Fruit fly (Drosophila melanogaster) whole organism, embryonic: ENCODE data around the gene shd.

Experiments
- Abd-B ChIP-seq: fragments of 200-800 bp; sonication (Bioruptor generic); optimal IDR thresholded peaks from 2 replicates; lab custom pipeline; 2018; ENCODE audit warnings: missing biosample characterization, mild to moderate bottlenecking, missing genetic modification characterization, moderate library complexity
- Atf-2 ChIP-seq: fragments of 200-800 bp; sonication (Bioruptor generic); optimal IDR thresholded peaks from 2 replicates; lab custom pipeline; 2016; ENCODE audit warnings: missing biosample characterization, missing genetic modification characterization
- Awh ChIP-seq: fragments of 200-800 bp; sonication (Bioruptor generic); IDR thresholded peaks from 2 replicates; pipeline ENCODE4, ENCODE4 v1.3.6; 2022; ENCODE audit warnings: missing biosample characterization, missing genetic modification characterization
- C15 ChIP-seq: fragments of 200-800 bp; sonication (Bioruptor generic); IDR thresholded peaks from 3 replicates; pipeline ENCODE4 v1.3.6; 2022; ENCODE audit warnings: missing biosample characterization, missing genetic modification characterization
- CG10274 ChIP-seq: fragments of 200-800 bp; sonication (Bioruptor generic); optimal IDR thresholded peaks from 3 replicates; lab custom pipeline; 2017; ENCODE audit warnings: missing biosample characterization, mild to moderate bottlenecking, missing genetic modification characterization
- CG13624 ChIP-seq: fragments of 200-800 bp; sonication (Bioruptor generic); optimal IDR thresholded peaks from 2 replicates; lab custom pipeline; 2016; ENCODE audit warnings: missing biosample characterization, missing genetic modification characterization
- CG13894 ChIP-seq: fragments of 200-800 bp; sonication (Bioruptor generic); optimal IDR thresholded peaks from 3 replicates; lab custom pipeline; 2018; ENCODE audit warnings: missing biosample characterization, mild to moderate bottlenecking, missing genetic modification characterization, moderate library complexity
- CG14710 ChIP-seq: fragments of 200-800 bp; sonication (Bioruptor generic); optimal IDR thresholded peaks from 3 replicates; lab custom pipeline; 2019; ENCODE audit warnings: missing biosample characterization, mild to moderate bottlenecking, missing genetic modification characterization, moderate library complexity
- CG15479 ChIP-seq: fragments of 200-800 bp; sonication (Bioruptor generic); optimal IDR thresholded peaks from 3 replicates; lab custom pipeline; 2019; ENCODE audit warnings: missing biosample characterization, mild to moderate bottlenecking, missing genetic modification characterization, moderate library complexity
- CG15601 ChIP-seq: fragments of 200-800 bp; sonication (Bioruptor generic); optimal IDR thresholded peaks from 3 replicates; lab custom pipeline; 2019; ENCODE audit warnings: missing biosample characterization, mild to moderate bottlenecking, missing genetic modification characterization, moderate library complexity
- CG17359 ChIP-seq: fragments of 200-800 bp; sonication (Bioruptor generic); optimal IDR thresholded peaks from 3 replicates; lab custom pipeline; 2018; ENCODE audit warnings: missing biosample characterization, mild to moderate bottlenecking, missing genetic modification characterization, moderate library complexity
- CG17829 ChIP-seq: fragments of 200-800 bp; optimal IDR thresholded peaks from 2 replicates; lab custom pipeline; 2019; ENCODE audit warnings: missing biosample characterization, mild to moderate bottlenecking, missing genetic modification characterization, moderate library complexity
- CG1792 ChIP-seq: fragments of 200-800 bp; sonication (Bioruptor generic); optimal IDR thresholded peaks from 2 replicates; lab custom pipeline; 2016; ENCODE audit warnings: missing biosample characterization, missing genetic modification characterization
- CG31388 ChIP-seq: fragments of 200-800 bp; sonication (Bioruptor generic); optimal IDR thresholded peaks from 2 replicates; lab custom pipeline; 2016; ENCODE audit warnings: missing biosample characterization, missing genetic modification characterization
- CG33557 ChIP-seq: fragments of 200-800 bp; sonication (Bioruptor generic); optimal IDR thresholded peaks from 2 replicates; lab custom pipeline; 2019; ENCODE audit warnings: missing biosample characterization, mild to moderate bottlenecking, missing genetic modification characterization, moderate library complexity
- CG4282 ChIP-seq: fragments of 200-800 bp; sonication (Bioruptor generic); optimal IDR thresholded peaks from 2 replicates; lab custom pipeline; 2016; ENCODE audit warnings: missing biosample characterization, missing genetic modification characterization
- CG6175 ChIP-seq: fragments of 200-800 bp; sonication (Bioruptor generic); IDR thresholded peaks from 3 replicates; pipeline ENCODE4 v1.3.6; 2022; ENCODE audit warnings: missing biosample characterization, missing genetic modification characterization
- CG6654 ChIP-seq: fragments of 200-800 bp; sonication (Bioruptor generic); optimal IDR thresholded peaks from 2 replicates; lab custom pipeline; 2017; ENCODE audit warnings: missing biosample characterization, mild to moderate bottlenecking, missing genetic modification characterization
- CG6683 ChIP-seq: fragments of 200-800 bp; sonication (Bioruptor generic); optimal IDR thresholded peaks from 2 replicates; lab custom pipeline; 2017; ENCODE audit warnings: missing biosample characterization, mild to moderate bottlenecking, missing genetic modification characterization, missing genetic modification reagents
- CG7556 ChIP-seq: fragments of 200-800 bp; sonication (Bioruptor generic); optimal IDR thresholded peaks from 2 replicates; lab custom pipeline; 2017; ENCODE audit warnings: missing biosample characterization, mild to moderate bottlenecking, missing genetic modification characterization
- CG7928 ChIP-seq: fragments of 200-800 bp; sonication (Bioruptor generic); optimal IDR thresholded peaks from 2 replicates; lab custom pipeline; 2017; ENCODE audit warnings: missing biosample characterization, mild to moderate bottlenecking, missing genetic modification characterization
- CG9797 ChIP-seq: fragments of 200-800 bp; sonication (Bioruptor generic); optimal IDR thresholded peaks from 3 replicates; lab custom pipeline; 2018; ENCODE audit warnings: missing biosample characterization, mild to moderate bottlenecking, missing genetic modification characterization
- Chrac-16 ChIP-seq: fragments of 200-800 bp; sonication (Bioruptor generic); optimal IDR thresholded peaks from 3 replicates; lab custom pipeline; 2016; ENCODE audit warnings: missing biosample characterization, missing genetic modification characterization
- H2.0 ChIP-seq: fragments of 200-800 bp; sonication (Bioruptor generic); IDR thresholded peaks from 2 replicates; pipeline ENCODE4 v1.3.6; 2022; ENCODE audit warnings: missing biosample characterization, missing genetic modification characterization
- HHEX ChIP-seq: fragments of 200-800 bp; sonication (Bioruptor generic); optimal IDR thresholded peaks from 3 replicates; lab custom pipeline; 2017; ENCODE audit warnings: missing biosample characterization, mild to moderate bottlenecking, missing genetic modification characterization, missing genetic modification reagents
- HLH4C ChIP-seq: fragments of 200-800 bp; sonication (Bioruptor generic); IDR thresholded peaks from 3 replicates; pipeline ENCODE4 v1.3.6; 2022; ENCODE audit warnings: missing biosample characterization, missing genetic modification characterization; ENCODE audit not compliant: partially characterized antibody
- Hmr ChIP-seq: fragments of 200-800 bp; sonication (Bioruptor generic); optimal IDR thresholded peaks from 3 replicates; lab custom pipeline; 2017; ENCODE audit warnings: mild to moderate bottlenecking, missing biosample characterization, missing genetic modification reagents, missing genetic modification characterization
- MTF-1 ChIP-seq: fragments of 200-800 bp; sonication (Bioruptor generic); optimal IDR thresholded peaks from 2 replicates; lab custom pipeline; 2018; ENCODE audit warnings: missing biosample characterization, mild to moderate bottlenecking, missing genetic modification characterization, borderline replicate concordance
- Meics ChIP-seq: fragments of 200-800 bp; sonication (Bioruptor generic); optimal IDR thresholded peaks from 2 replicates; lab custom pipeline; 2017; ENCODE audit warnings: missing biosample characterization, mild to moderate bottlenecking, missing genetic modification characterization
- NK7.1 ChIP-seq: fragments of 200-800 bp; sonication (Bioruptor generic); optimal IDR thresholded peaks from 3 replicates; lab custom pipeline; 2016; ENCODE audit warnings: missing biosample characterization, missing genetic modification characterization
- Neu2 ChIP-seq: fragments of 200-800 bp; sonication (Bioruptor generic); optimal IDR thresholded peaks from 3 replicates; lab custom pipeline; 2016; ENCODE audit warnings: missing biosample characterization, missing genetic modification characterization, borderline replicate concordance
- Nf-YA ChIP-seq: fragments of 200-800 bp; sonication (Bioruptor generic); IDR thresholded peaks from 2 replicates; pipeline ENCODE4 v1.3.6; 2022; ENCODE audit warnings: missing biosample characterization, missing genetic modification characterization
- Six4 ChIP-seq: fragments of 200-800 bp; sonication (Bioruptor generic); optimal IDR thresholded peaks from 2 replicates; lab custom pipeline; 2016; ENCODE audit warnings: missing biosample characterization, missing genetic modification characterization
- TFAM ChIP-seq: fragments of 200-800 bp; sonication (Bioruptor generic); optimal IDR thresholded peaks from 2 replicates; lab custom pipeline; 2017; ENCODE audit warnings: missing biosample characterization, missing genetic modification characterization, inconsistent platforms
- Xbp1 ChIP-seq: fragments of 200-800 bp; sonication (Bioruptor generic); optimal IDR thresholded peaks from 3 replicates; lab custom pipeline; 2016; ENCODE audit warnings: missing biosample characterization, mild to moderate bottlenecking, missing genetic modification characterization
- abd-A ChIP-seq: fragments of 200-800 bp; sonication (Bioruptor generic); optimal IDR thresholded peaks from 3 replicates; lab custom pipeline; 2019; ENCODE audit warnings: missing biosample characterization, mild to moderate bottlenecking, missing genetic modification characterization, moderate library complexity
- bbx ChIP-seq: fragments of 200-800 bp; sonication (Bioruptor generic); IDR thresholded peaks from 2 replicates; pipeline ENCODE4 v1.3.6; 2022; ENCODE audit warnings: missing biosample characterization, missing genetic modification characterization; ENCODE audit not compliant: partially characterized antibody
- cato ChIP-seq: fragments of 200-800 bp; sonication (Bioruptor generic); optimal IDR thresholded peaks from 2 replicates; lab custom pipeline; 2016; ENCODE audit warnings: missing biosample characterization, missing genetic modification characterization, borderline replicate concordance
- danr ChIP-seq: fragments of 200-800 bp; sonication (Bioruptor generic); IDR thresholded peaks from 2 replicates; pipeline ENCODE4 v1.3.6; 2022; ENCODE audit warnings: missing biosample characterization, missing genetic modification characterization
- dpn ChIP-seq, 2 experiments: fragments of 200-800 bp; sonication (Bioruptor generic); optimal IDR thresholded peaks; 3 replicates each; lab custom pipeline; 2016; ENCODE audit warnings: missing biosample characterization in 2 of 2, missing genetic modification characterization in 2 of 2
- ewg ChIP-seq: fragments of 200-800 bp; sonication (Bioruptor generic); optimal IDR thresholded peaks from 3 replicates; lab custom pipeline; 2017; ENCODE audit warnings: mild to moderate bottlenecking, missing biosample characterization, missing genetic modification reagents, missing genetic modification characterization
- gcm2 ChIP-seq: fragments of 200-800 bp; sonication (Bioruptor generic); optimal IDR thresholded peaks from 2 replicates; lab custom pipeline; 2016; ENCODE audit warnings: missing biosample characterization, missing genetic modification characterization
- ind ChIP-seq: fragments of 200-800 bp; sonication (Bioruptor generic); optimal IDR thresholded peaks from 3 replicates; lab custom pipeline; 2016; ENCODE audit warnings: missing biosample characterization, missing genetic modification characterization
- lab ChIP-seq: fragments of 200-800 bp; sonication (Bioruptor generic); optimal IDR thresholded peaks from 3 replicates; lab custom pipeline; 2017; ENCODE audit warnings: missing biosample characterization, missing genetic modification characterization, mild to moderate bottlenecking, moderate library complexity, missing genetic modification reagents
- mirr ChIP-seq: fragments of 200-800 bp; sonication (Bioruptor generic); optimal IDR thresholded peaks from 3 replicates; lab custom pipeline; 2018; ENCODE audit warnings: missing biosample characterization, mild to moderate bottlenecking, missing genetic modification characterization
- nerfin-2 ChIP-seq: fragments of 200-800 bp; sonication (Bioruptor generic); IDR thresholded peaks from 2 replicates; pipeline ENCODE4 v1.3.6; 2022; ENCODE audit warnings: missing biosample characterization, missing genetic modification characterization; ENCODE audit not compliant: partially characterized antibody
- peb ChIP-seq: fragments of 200-800 bp; sonication (Bioruptor generic); IDR thresholded peaks from 2 replicates; pipeline ENCODE4 v1.3.6; 2022; ENCODE audit warnings: missing biosample characterization, missing genetic modification characterization
- twi ChIP-seq: fragments of 200-800 bp; optimal IDR thresholded peaks from 2 replicates; lab custom pipeline; 2019; ENCODE audit warnings: missing biosample characterization, mild to moderate bottlenecking, missing genetic modification characterization, moderate library complexity
- unpg ChIP-seq: fragments of 200-800 bp; sonication (Bioruptor generic); optimal IDR thresholded peaks from 3 replicates; lab custom pipeline; 2018; ENCODE audit warnings: missing biosample characterization, mild to moderate bottlenecking, missing genetic modification characterization, moderate library complexity

The shd gene

dm6 chr3L:14575974-14576373 is 38.3 kb upstream of the shd start (continued):
- TF ChIP-seq CG33557 (GFP tag; lab: Kevin White, UChicago) (no peak), CG6683 (GFP tag; lab: Kevin White, UChicago) (no peak), H2.0 (GFP tag; lab: Robert Waterston, UW) (no peak), CG13894 (tag; lab: Kevin White, UChicago) (no peak), CG9797 (no peak), Neu2 (no peak), CG6654 (GFP tag; lab: Kevin White, UChicago) (no peak)

- no peak for TF ChIP-seq CG31388
- TF ChIP-seq Hmr (GFP tag; lab: Kevin White, UChicago), result no peak
- TF ChIP-seq Six4 (GFP tag; lab: Kevin White, UChicago), result no peak
- TF ChIP-seq danr (GFP tag; lab: Robert Waterston, UW), result no peak
- no peak for TF ChIP-seq CG7928 (GFP tag; lab: Kevin White, UChicago)
- TF ChIP-seq unpg, result no peak
- TF ChIP-seq ewg (GFP tag; lab: Kevin White, UChicago), result peak; percentile 94
- TF ChIP-seq MTF-1 (GFP tag; lab: Kevin White, UChicago), result no peak
- TF ChIP-seq lab (GFP tag; lab: Kevin White, UChicago), result no peak
- TF ChIP-seq HHEX (GFP tag; lab: Kevin White, UChicago), result no peak
- TF ChIP-seq CG1792 (GFP tag; lab: Kevin White, UChicago), result no peak
- no peak for TF ChIP-seq CG14710 (tag; lab: Kevin White, UChicago)
- TF ChIP-seq Chrac-16 (GFP tag; lab: Kevin White, UChicago), result no peak
- TF ChIP-seq NK7.1, result no peak
- TF ChIP-seq gcm2 (GFP tag; lab: Kevin White, UChicago), result no peak
- no peak for TF ChIP-seq CG17359
- no peak for TF ChIP-seq CG4282 (GFP tag; lab: Kevin White, UChicago)
- no peak for TF ChIP-seq cato (GFP tag; lab: Kevin White, UChicago)
- no peak for TF ChIP-seq dpn (GFP tag; optimal IDR thresholded peaks at IDR 0.05; lab: Kevin White, UChicago)
- no peak for TF ChIP-seq C15 (GFP tag; lab: Robert Waterston, UW)
- no peak for TF ChIP-seq CG6175 (GFP tag; lab: Robert Waterston, UW)
- TF ChIP-seq Meics (GFP tag; lab: Kevin White, UChicago), result no peak
- no peak for TF ChIP-seq peb (GFP tag; lab: Robert Waterston, UW)
- TF ChIP-seq CG7556 (GFP tag; lab: Kevin White, UChicago), result no peak
- TF ChIP-seq bbx, result no peak; the same call in 1 of the 2 replicates
- TF ChIP-seq CG13624, result no peak
- TF ChIP-seq Abd-B, result no peak
- no peak for TF ChIP-seq Awh (GFP tag; lab: Robert Waterston, UW)
- 0 out of 2 replicates have a peak, but pooled peaks have one; percentile 31 for TF ChIP-seq Nf-YA (GFP tag; lab: Robert Waterston, UW)
- peak; percentile 19 for TF ChIP-seq CG17829 (tag; lab: Kevin White, UChicago)
- TF ChIP-seq CG10274 (GFP tag; lab: Kevin White, UChicago), result no peak
- TF ChIP-seq HLH4C (GFP tag; lab: Robert Waterston, UW), result no peak
- peak; percentile 76 for TF ChIP-seq abd-A (tag; lab: Kevin White, UChicago)
- TF ChIP-seq Atf-2 (GFP tag; lab: Kevin White, UChicago), result no peak
- no peak for TF ChIP-seq ind
- no peak for TF ChIP-seq CG15479
- TF ChIP-seq nerfin-2 (GFP tag; lab: Robert Waterston, UW), result no peak
- TF ChIP-seq TFAM (GFP tag; lab: Kevin White, UChicago), result no peak
- TF ChIP-seq Xbp1 (GFP tag; lab: Kevin White, UChicago), result no peak
- peak; percentile 28 for TF ChIP-seq CG15601 (tag; lab: Kevin White, UChicago)
- TF ChIP-seq mirr (GFP tag; lab: Kevin White, UChicago), result peak; percentile 17
- TF ChIP-seq twi (tag; lab: Kevin White, UChicago), result peak; percentile 29
Observed at dm6 chr3L:14578896-14579295, 35.4 kb upstream of the shd start.
